Worm (Caenorhabditis elegans): Measurements from ENCODE around the gene ZC8.6.
A peak's percentile ranks its signal among the peaks of the same experiment; 100 is the strongest.

Gene ZC8.6

ce11 chrX:5017591-5017990 lies 20.2 kb upstream of the ZC8.6 start, which contains the start of gene sek-3:
TSS of gene sek-3 (plus strand) at chrX:5017891.
- no peak for TF ChIP-seq dao-5 (tag; optimal IDR thresholded peaks at IDR 0.05)
- TF ChIP-seq him-1 (tag; optimal IDR thresholded peaks at IDR 0.05) = no peak
- TF ChIP-seq W03F9.2 (tag; optimal IDR thresholded peaks at IDR 0.05) = no peak

ce11 chrX:5015775-5016174 lies 18.4 kb upstream of the ZC8.6 start, which contains the start of gene ZC449.8:
TSS of gene ZC449.8 (plus strand) at chrX:5016075.
- TF ChIP-seq dao-5 (tag; optimal IDR thresholded peaks at IDR 0.05) = no peak
- TF ChIP-seq W03F9.2 (tag; optimal IDR thresholded peaks at IDR 0.05) = no peak
- no peak for TF ChIP-seq him-1 (tag; optimal IDR thresholded peaks at IDR 0.05)

DNA sequence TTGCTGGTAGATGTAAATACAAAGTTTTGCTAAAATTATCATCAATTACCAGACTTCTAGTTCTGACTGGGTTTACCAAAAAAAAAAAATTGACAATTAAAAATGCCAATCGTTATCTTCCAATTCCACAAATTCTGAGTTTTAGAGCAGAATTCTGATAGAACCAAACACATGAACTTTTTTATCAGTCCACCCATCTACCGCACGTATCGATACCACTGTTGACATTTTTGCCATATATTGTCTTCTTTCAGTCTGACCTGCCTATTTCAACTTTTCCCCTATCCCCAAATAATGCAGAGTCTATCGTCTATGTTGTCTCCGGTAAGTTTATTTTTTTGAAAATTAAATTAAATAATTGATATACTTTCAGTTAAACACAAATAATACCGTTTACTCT lies 16.4 kb upstream of the ZC8.6 start, which contains the start of gene ZC449.7:
ZC449.7 (plus strand) TSS at position 249 of the 400 bp plus-strand sequence.
- TF ChIP-seq W03F9.2 (tag; optimal IDR thresholded peaks at IDR 0.05) (no peak), dao-5 (tag; optimal IDR thresholded peaks at IDR 0.05) (no peak), him-1 (tag; optimal IDR thresholded peaks at IDR 0.05) (no peak)

ce11 chrX:5009000-5009399 lies 11.6 kb upstream of the ZC8.6 start, which contains the start of gene hsd-3:
TSS of gene hsd-3 (plus strand) at chrX:5009300.
- TF ChIP-seq him-1 (tag; optimal IDR thresholded peaks at IDR 0.05) = no peak
- TF ChIP-seq W03F9.2 (tag; optimal IDR thresholded peaks at IDR 0.05) = no peak
- no peak for TF ChIP-seq dao-5 (tag; optimal IDR thresholded peaks at IDR 0.05)

ce11 chrX:5006972-5007371 lies 9.6 kb upstream of the ZC8.6 start:
- TF ChIP-seq him-1 (tag; optimal IDR thresholded peaks at IDR 0.05) = no peak
- TF ChIP-seq W03F9.2 (tag; optimal IDR thresholded peaks at IDR 0.05) = no peak
- TF ChIP-seq dao-5 (tag; optimal IDR thresholded peaks at IDR 0.05) = no peak

DNA sequence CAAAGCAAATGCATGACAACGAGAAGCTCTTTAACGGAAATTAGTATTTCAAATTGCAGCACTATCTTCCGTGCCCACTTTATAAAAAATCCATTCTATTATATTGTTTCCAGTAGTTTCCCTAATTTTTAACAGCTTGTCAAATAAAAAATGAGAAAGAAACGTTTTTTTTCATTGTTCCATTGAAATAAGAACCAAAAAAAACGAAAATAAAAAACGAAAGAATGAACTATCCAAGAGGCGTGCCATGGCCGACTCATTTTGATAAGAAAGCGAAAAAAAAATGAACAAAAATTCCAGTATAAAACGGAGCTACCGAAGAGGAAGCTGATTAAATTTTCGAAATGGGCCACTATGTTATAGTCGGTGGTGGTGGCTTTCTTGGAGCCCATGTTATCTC lies 7.5 kb upstream of the ZC8.6 start, which contains the start of gene hsd-2:
hsd-2 (plus strand) TSS at position 301 of the 400 bp plus-strand sequence.
- TF ChIP-seq dao-5 (tag; optimal IDR thresholded peaks at IDR 0.05) (no peak), W03F9.2 (tag; optimal IDR thresholded peaks at IDR 0.05) (no peak), him-1 (tag; optimal IDR thresholded peaks at IDR 0.05) (no peak)

DNA sequence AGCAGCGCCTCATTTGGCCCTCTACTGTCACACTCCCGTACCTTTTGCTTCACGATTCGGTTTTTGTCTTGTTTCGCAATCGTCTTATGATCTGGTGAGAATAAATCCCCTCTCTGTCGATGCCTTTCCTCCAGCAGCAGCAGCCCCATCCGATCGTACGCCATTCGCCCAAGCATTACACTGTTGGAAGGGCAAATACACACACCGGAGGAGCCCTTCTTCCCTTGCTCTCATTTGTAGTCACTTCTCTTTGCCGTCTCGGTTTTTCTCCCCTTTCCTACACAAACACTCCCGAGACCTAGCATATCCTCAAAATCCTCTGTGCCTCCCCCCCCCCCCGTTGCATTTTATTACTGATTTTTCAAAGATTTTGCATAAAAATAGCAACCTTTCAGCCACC lies 1.5 kb upstream of the ZC8.6 start, which contains the start of gene set-30:
set-30 (plus strand) TSS at position 396 of the 400 bp plus-strand sequence.
- no peak for TF ChIP-seq him-1 (tag; optimal IDR thresholded peaks at IDR 0.05)

DNA sequence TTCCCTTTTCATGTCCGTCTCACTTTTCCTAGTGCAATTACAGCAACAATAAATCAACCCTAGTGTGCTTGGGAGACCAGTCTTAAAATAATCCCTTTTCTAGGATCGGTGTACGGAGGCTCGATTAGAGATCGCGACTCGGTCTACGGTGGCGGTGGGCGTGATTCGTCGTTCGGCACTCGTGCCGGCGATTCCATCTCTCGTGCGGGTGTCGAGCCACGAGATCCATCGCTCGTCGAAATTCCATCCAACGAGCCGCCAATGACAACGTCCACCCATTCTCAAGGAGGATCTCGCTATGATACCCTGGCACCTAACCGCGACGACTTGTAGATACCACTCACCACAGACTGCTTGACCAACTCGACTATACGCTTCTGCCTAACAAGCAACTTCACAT lies 4.9 kb downstream of the ZC8.6 start:
- TF ChIP-seq dao-5 (tag; optimal IDR thresholded peaks at IDR 0.05) (no peak), W03F9.2 (tag; optimal IDR thresholded peaks at IDR 0.05) (no peak), him-1 (tag; optimal IDR thresholded peaks at IDR 0.05) (no peak)

DNA sequence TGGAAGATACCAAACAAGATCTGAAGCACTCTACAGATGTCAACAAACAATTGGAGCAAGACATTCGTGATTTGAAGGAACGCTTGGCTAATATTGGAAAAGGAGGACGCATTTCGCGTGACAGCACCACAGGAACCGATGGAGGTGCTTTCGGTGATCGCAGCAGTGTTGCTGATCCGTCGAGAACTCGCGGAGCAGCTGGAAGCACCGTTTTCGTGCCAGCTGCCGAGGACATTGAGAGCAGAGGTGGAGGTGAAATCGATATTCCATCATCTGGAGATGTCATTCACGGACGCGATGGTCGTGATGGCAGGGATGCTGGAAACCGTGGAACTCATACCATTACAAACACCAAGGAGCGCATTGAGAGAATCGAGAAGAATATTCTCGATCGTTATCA lies 9.8 kb downstream of the ZC8.6 start:
- no peak for TF ChIP-seq him-1 (tag; optimal IDR thresholded peaks at IDR 0.05)
- TF ChIP-seq dao-5 (tag; optimal IDR thresholded peaks at IDR 0.05) = no peak
- TF ChIP-seq W03F9.2 (tag; optimal IDR thresholded peaks at IDR 0.05) = no peak

ce11 chrX:4986354-4986753 lies 11.0 kb downstream of the ZC8.6 start:
- TF ChIP-seq him-1 (tag; optimal IDR thresholded peaks at IDR 0.05) (no peak), dao-5 (tag; optimal IDR thresholded peaks at IDR 0.05) (no peak), W03F9.2 (tag; optimal IDR thresholded peaks at IDR 0.05) (no peak)

DNA sequence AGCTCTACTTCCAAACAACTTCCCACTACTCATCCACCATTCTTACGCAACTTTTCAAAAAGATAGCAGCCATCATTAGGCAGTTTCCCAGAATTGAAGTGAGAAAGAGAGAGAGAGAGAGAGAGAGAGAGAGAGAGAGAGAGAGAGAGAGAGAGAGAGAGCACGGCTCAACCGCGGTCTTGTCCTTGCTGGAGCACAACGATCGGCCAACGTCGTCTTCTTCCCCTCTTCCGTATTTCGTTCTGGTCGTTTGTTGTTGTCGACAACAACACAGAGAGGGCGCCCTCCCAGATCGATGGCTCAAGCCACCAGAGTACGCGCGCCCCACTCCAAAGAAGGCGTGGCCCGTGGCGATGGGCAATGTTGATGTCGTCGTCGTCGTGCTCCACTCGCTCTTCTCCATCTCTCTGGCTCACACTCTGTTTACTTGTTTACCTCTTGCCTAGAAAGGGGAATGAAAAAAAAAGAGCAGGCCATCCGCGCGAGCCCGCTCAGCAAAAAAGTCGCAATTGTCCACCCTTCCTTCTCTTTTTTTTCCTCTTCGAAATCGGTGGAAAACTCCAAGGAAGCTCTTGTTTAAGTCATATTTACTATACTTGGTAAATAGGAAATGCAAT lies 15.3 kb downstream of the ZC8.6 start:
- no peak for TF ChIP-seq dao-5 (tag; optimal IDR thresholded peaks at IDR 0.05)
- TF ChIP-seq him-1 (tag; optimal IDR thresholded peaks at IDR 0.05) = peak; percentile 74

DNA sequence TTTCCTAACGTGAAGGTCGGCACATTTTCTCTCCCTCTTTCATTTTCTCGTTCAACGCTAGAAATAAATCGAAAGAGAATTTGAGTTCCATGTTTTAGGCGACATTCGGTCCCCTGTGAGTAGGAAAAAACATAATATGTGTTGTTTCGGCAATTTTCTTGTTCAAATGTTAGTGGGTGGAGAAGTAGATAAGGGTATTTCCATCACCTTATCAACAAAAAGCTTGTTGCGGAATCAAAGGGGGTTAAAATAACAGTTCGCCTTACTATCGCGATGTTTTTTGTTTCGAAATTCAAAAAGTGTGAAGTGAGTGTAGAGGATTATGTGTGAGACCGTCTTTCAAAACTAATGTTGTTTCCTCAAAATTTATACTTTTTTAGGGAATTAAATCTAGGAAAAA lies 15.8 kb downstream of the ZC8.6 start:
- TF ChIP-seq dao-5 (tag; optimal IDR thresholded peaks at IDR 0.05) (no peak), W03F9.2 (tag; optimal IDR thresholded peaks at IDR 0.05) (no peak)

DNA sequence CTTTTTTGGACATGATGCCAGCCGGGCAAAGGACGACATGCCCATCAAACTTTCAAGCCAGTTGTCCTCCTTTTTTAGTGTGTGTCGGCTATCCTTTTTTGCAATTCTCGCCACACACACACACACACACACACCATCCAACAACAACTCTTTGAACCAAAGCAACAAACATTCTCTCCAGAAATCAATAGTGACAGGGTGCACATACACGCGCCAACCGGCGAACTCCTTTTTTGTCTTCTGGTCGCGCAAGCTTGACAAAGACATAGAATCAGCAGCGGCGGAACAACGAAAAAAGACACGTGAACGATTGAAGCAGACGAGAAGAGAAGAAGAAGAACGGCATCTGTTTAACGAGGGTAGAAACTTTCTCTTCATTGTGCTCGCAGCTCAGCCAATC lies 16.3 kb downstream of the ZC8.6 start:
- no peak for TF ChIP-seq dao-5 (tag; optimal IDR thresholded peaks at IDR 0.05)
- no peak for TF ChIP-seq W03F9.2 (tag; optimal IDR thresholded peaks at IDR 0.05)
- TF ChIP-seq him-1 (tag; optimal IDR thresholded peaks at IDR 0.05) = no peak

- TF ChIP-seq him-1 (tag; optimal IDR thresholded peaks at IDR 0.05) (no peak), W03F9.2 (tag; optimal IDR thresholded peaks at IDR 0.05) (no peak), dao-5 (tag; optimal IDR thresholded peaks at IDR 0.05) (no peak)
These were observed 18.3 kb downstream of the ZC8.6 start for ce11 chrX:4979060-4979459.

- TF ChIP-seq him-1 (tag; optimal IDR thresholded peaks at IDR 0.05) (no peak), W03F9.2 (tag; optimal IDR thresholded peaks at IDR 0.05) (no peak), dao-5 (tag; optimal IDR thresholded peaks at IDR 0.05) (no peak)
These were observed 19.3 kb downstream of the ZC8.6 start for ce11 chrX:4978103-4978502.
